Worm (Caenorhabditis elegans) whole organism, early embryonic: Measurements from ENCODE around the gene W06H8.6.

ENCODE experiments used
- F13C5.2 ChIP-seq: sonication (generic microtip); optimal IDR thresholded peaks from 2 replicates; lab custom pipeline; 2017; ENCODE audit warnings: mild to moderate bottlenecking, missing genetic modification characterization, inconsistent platforms, missing compliant biosample characterization
- aly-1 ChIP-seq: sonication (generic microtip); optimal IDR thresholded peaks from 2 replicates; lab custom pipeline; 2016; ENCODE audit warnings: missing genetic modification characterization, missing compliant biosample characterization
- ama-1 ChIP-seq: fragments of 150-350 bp; optimal IDR thresholded peaks from 2 replicates; lab custom pipeline; 2014
- ceh-13 ChIP-seq: fragments of 200-800 bp; sonication (Bioruptor generic); optimal IDR thresholded peaks from 2 replicates; lab custom pipeline; 2018; ENCODE audit warnings: mild to moderate bottlenecking, missing genetic modification characterization, missing compliant biosample characterization
- ets-7 ChIP-seq: sonication (generic microtip); optimal IDR thresholded peaks from 2 replicates; lab custom pipeline; 2016; ENCODE audit warnings: missing genotype, missing genetic modification characterization, missing compliant biosample characterization
- flt-1 ChIP-seq: fragments of 200-800 bp; sonication (Bioruptor generic); IDR thresholded peaks from 2 replicates; pipeline ENCODE4 v1.3.6; 2022; ENCODE audit warnings: missing genetic modification characterization, missing compliant biosample characterization
- hmbx-1 ChIP-seq: sonication (generic microtip); optimal IDR thresholded peaks from 2 replicates; lab custom pipeline; 2016; ENCODE audit warnings: mild to moderate bottlenecking, missing genetic modification characterization, missing compliant biosample characterization
- hmg-4 ChIP-seq: fragments of 200-800 bp; sonication (Bioruptor generic); optimal IDR thresholded peaks from 2 replicates; lab custom pipeline; 2018; ENCODE audit warnings: mild to moderate bottlenecking, missing genetic modification characterization, missing compliant biosample characterization
- hnd-1 ChIP-seq: sonication (generic microtip); optimal IDR thresholded peaks from 2 replicates; lab custom pipeline; 2016; ENCODE audit warnings: missing genetic modification characterization, missing compliant biosample characterization
- pes-1 ChIP-seq: fragments of 200-800 bp; sonication (Bioruptor generic); IDR thresholded peaks from 2 replicates; pipeline ENCODE4 v1.3.6; 2022; ENCODE audit warnings: missing genetic modification reagents, missing genetic modification characterization, missing compliant biosample characterization
- sea-1 ChIP-seq: fragments of 200-800 bp; sonication (Bioruptor generic); conservative IDR thresholded peaks from 2 replicates; pipeline ENCODE4 v1.3.6; 2022; ENCODE audit warnings: missing genetic modification characterization, missing compliant biosample characterization
- tbx-37 ChIP-seq: fragments of 200-800 bp; sonication (Bioruptor generic); conservative IDR thresholded peaks from 2 replicates; pipeline ENCODE4 v1.3.6; 2022; ENCODE audit warnings: missing genetic modification reagents, missing genetic modification characterization, missing compliant biosample characterization
- tra-4 ChIP-seq: sonication (generic microtip); optimal IDR thresholded peaks from 2 replicates; lab custom pipeline; 2017; ENCODE audit warnings: missing genetic modification characterization, missing compliant biosample characterization

ce11 chrV:6228400-6228895 is 1.6 kb upstream of the W06H8.6 start:
- no peak for TF ChIP-seq hmg-4 (GFP tag; lab: Kevin White, UChicago)
- TF ChIP-seq flt-1 (GFP tag; lab: Robert Waterston, UW) = no peak
- TF ChIP-seq sea-1 (GFP tag; lab: Robert Waterston, UW) = no peak
- TF ChIP-seq ama-1 (lab: Kevin White, UChicago) = no peak
- TF ChIP-seq F13C5.2 (tag; lab: Kevin White, UChicago) = no peak
- no peak for TF ChIP-seq tbx-37
- no peak for TF ChIP-seq ets-7 (tag; lab: Kevin White, UChicago)
- no peak for TF ChIP-seq aly-1
- TF ChIP-seq pes-1 (GFP tag; lab: Robert Waterston, UW) = no peak
- TF ChIP-seq ceh-13 (GFP tag; lab: Kevin White, UChicago) = no peak
- TF ChIP-seq hnd-1 (tag; lab: Kevin White, UChicago) = no peak
- no peak for TF ChIP-seq hmbx-1 (tag; lab: Kevin White, UChicago)
- TF ChIP-seq tra-4 = no peak
